Fruit fly (Drosophila melanogaster) whole organism, embryonic: ENCODE measurements around the gene CG9008.

Source experiments
- BEAF-32 ChIP-seq: fragments of 200-800 bp; sonication (Bioruptor generic); optimal IDR thresholded peaks from 3 replicates; lab custom pipeline; 2017; ENCODE audit warnings: missing biosample characterization, missing genetic modification characterization, mild to moderate bottlenecking, moderate library complexity, missing genetic modification reagents
- CG10147 ChIP-seq: fragments of 200-800 bp; sonication (Bioruptor generic); optimal IDR thresholded peaks from 2 replicates; lab custom pipeline; 2019; ENCODE audit warnings: missing biosample characterization, mild to moderate bottlenecking, missing genetic modification characterization, moderate library complexity
- CG10979 ChIP-seq: fragments of 200-800 bp; sonication (Bioruptor generic); optimal IDR thresholded peaks from 2 replicates; lab custom pipeline; 2018; ENCODE audit warnings: missing biosample characterization, mild to moderate bottlenecking, missing genetic modification characterization, moderate library complexity
- CG15269 ChIP-seq: fragments of 200-800 bp; sonication (Bioruptor generic); optimal IDR thresholded peaks from 2 replicates; lab custom pipeline; 2018; ENCODE audit warnings: missing biosample characterization, mild to moderate bottlenecking, missing genetic modification characterization, moderate library complexity
- CG15514 ChIP-seq: fragments of 200-800 bp; sonication (Bioruptor generic); optimal IDR thresholded peaks from 3 replicates; lab custom pipeline; 2017; ENCODE audit warnings: missing biosample characterization, missing genetic modification characterization, mild to moderate bottlenecking, moderate library complexity, missing genetic modification reagents
- CG17361 ChIP-seq: fragments of 200-800 bp; sonication (Bioruptor generic); IDR thresholded peaks from 3 replicates; pipeline ENCODE4 v1.3.6; 2022; ENCODE audit warnings: missing biosample characterization, missing genetic modification characterization
- CG17568 ChIP-seq: fragments of 200-800 bp; sonication (Bioruptor generic); optimal IDR thresholded peaks from 2 replicates; lab custom pipeline; 2018; ENCODE audit warnings: missing biosample characterization, mild to moderate bottlenecking, missing genetic modification characterization, moderate library complexity
- CG18262 ChIP-seq: fragments of 200-800 bp; optimal IDR thresholded peaks from 3 replicates; lab custom pipeline; 2019; ENCODE audit warnings: missing biosample characterization, mild to moderate bottlenecking, missing genetic modification characterization, moderate library complexity
- CG18764 ChIP-seq: fragments of 200-800 bp; sonication (Bioruptor generic); optimal IDR thresholded peaks from 3 replicates; lab custom pipeline; 2016; ENCODE audit warnings: missing biosample characterization, missing genetic modification characterization
- CG4617 ChIP-seq: fragments of 200-800 bp; sonication (Bioruptor generic); optimal IDR thresholded peaks from 3 replicates; lab custom pipeline; 2016; ENCODE audit warnings: missing biosample characterization, missing genetic modification characterization, borderline replicate concordance
- CG5953 ChIP-seq: fragments of 200-800 bp; sonication (Bioruptor generic); IDR thresholded peaks from 2 replicates; pipeline ENCODE4 v1.3.6; 2022; ENCODE audit warnings: missing biosample characterization, missing genetic modification characterization
- CG6175 ChIP-seq: fragments of 200-800 bp; sonication (Bioruptor generic); IDR thresholded peaks from 3 replicates; pipeline ENCODE4 v1.3.6; 2022; ENCODE audit warnings: missing biosample characterization, missing genetic modification characterization
- CG6765 ChIP-seq: fragments of 200-800 bp; sonication (Bioruptor generic); optimal IDR thresholded peaks from 3 replicates; lab custom pipeline; 2017; ENCODE audit warnings: missing biosample characterization, mild to moderate bottlenecking, missing genetic modification characterization
- CG7372 ChIP-seq: fragments of 200-800 bp; sonication (Bioruptor generic); IDR thresholded peaks from 2 replicates; pipeline ENCODE4 v1.3.6; 2022; ENCODE audit warnings: missing biosample characterization, missing genetic modification characterization
- CG8281 ChIP-seq: fragments of 200-800 bp; sonication (Bioruptor generic); optimal IDR thresholded peaks from 2 replicates; lab custom pipeline; 2018; ENCODE audit warnings: missing biosample characterization, mild to moderate bottlenecking, missing genetic modification characterization, moderate library complexity
- CG8924 ChIP-seq: fragments of 200-800 bp; optimal IDR thresholded peaks from 3 replicates; lab custom pipeline; 2019; ENCODE audit warnings: missing biosample characterization, mild to moderate bottlenecking, missing genetic modification characterization, moderate library complexity
- CG9215 ChIP-seq: fragments of 200-800 bp; sonication (Bioruptor generic); IDR thresholded peaks from 2 replicates; pipeline ENCODE4 v1.3.6; 2022; ENCODE audit warnings: missing biosample characterization, missing genetic modification characterization
- CHES-1-like ChIP-seq: fragments of 200-800 bp; sonication (Bioruptor generic); optimal IDR thresholded peaks from 2 replicates; lab custom pipeline; 2016; ENCODE audit warnings: missing biosample characterization, missing genetic modification characterization
- CkIIα-i1 ChIP-seq: fragments of 200-800 bp; sonication (Bioruptor generic); IDR thresholded peaks from 2 replicates; pipeline ENCODE4 v1.3.6; 2022; ENCODE audit warnings: missing biosample characterization, missing genetic modification characterization
- Deaf1 ChIP-seq: fragments of 200-800 bp; optimal IDR thresholded peaks from 3 replicates; lab custom pipeline; 2019; ENCODE audit warnings: missing biosample characterization, mild to moderate bottlenecking, missing genetic modification characterization, moderate library complexity
- Dek ChIP-seq: fragments of 200-800 bp; sonication (Bioruptor generic); optimal IDR thresholded peaks from 3 replicates; lab custom pipeline; 2019; ENCODE audit warnings: missing biosample characterization, mild to moderate bottlenecking, missing genetic modification characterization, moderate library complexity
- Ets65A ChIP-seq: fragments of 200-800 bp; sonication (Bioruptor generic); peaks from one replicate; lab custom pipeline; 2016; ENCODE audit warnings: missing biosample characterization, missing genetic modification characterization
- Ets97D ChIP-seq: fragments of 200-800 bp; sonication (Bioruptor generic); optimal IDR thresholded peaks from 3 replicates; lab custom pipeline; 2016; ENCODE audit warnings: missing biosample characterization, missing genetic modification characterization
- Fer2 ChIP-seq: fragments of 200-800 bp; sonication (Bioruptor generic); optimal IDR thresholded peaks from 2 replicates; lab custom pipeline; 2018; ENCODE audit warnings: missing biosample characterization, mild to moderate bottlenecking, missing genetic modification characterization, moderate library complexity
- GATAe ChIP-seq: fragments of 200-800 bp; sonication (Bioruptor generic); conservative IDR thresholded peaks from 2 replicates; pipeline ENCODE4 v1.3.6; 2022; ENCODE audit warnings: missing biosample characterization, missing genetic modification characterization
- H15 ChIP-seq: fragments of 200-800 bp; sonication (Bioruptor generic); IDR thresholded peaks from 3 replicates; pipeline ENCODE4 v1.3.6; 2022; ENCODE audit warnings: missing biosample characterization, missing genetic modification characterization
- Lhr ChIP-seq: fragments of 200-800 bp; sonication (Bioruptor generic); optimal IDR thresholded peaks from 3 replicates; lab custom pipeline; 2017; ENCODE audit warnings: mild to moderate bottlenecking, missing biosample characterization, missing genetic modification reagents, missing genetic modification characterization
- MTF-1 ChIP-seq: fragments of 200-800 bp; sonication (Bioruptor generic); optimal IDR thresholded peaks from 2 replicates; lab custom pipeline; 2018; ENCODE audit warnings: missing biosample characterization, mild to moderate bottlenecking, missing genetic modification characterization, borderline replicate concordance
- Max ChIP-seq: fragments of 200-800 bp; sonication (Bioruptor generic); optimal IDR thresholded peaks from 2 replicates; lab custom pipeline; 2016; ENCODE audit warnings: missing biosample characterization, mild to moderate bottlenecking, missing genetic modification characterization
- Myb ChIP-seq: fragments of 200-800 bp; sonication (Bioruptor generic); optimal IDR thresholded peaks from 2 replicates; lab custom pipeline; 2016; ENCODE audit warnings: missing biosample characterization, missing genetic modification characterization
- Opbp ChIP-seq: fragments of 200-800 bp; sonication (Bioruptor generic); IDR thresholded peaks from 3 replicates; pipeline ENCODE4 v1.3.6; 2022; ENCODE audit warnings: missing biosample characterization, missing genetic modification characterization; ENCODE audit not compliant: partially characterized antibody
- Pdp1 ChIP-seq, 2 experiments: fragments of 200-800 bp; sonication (Bioruptor generic); optimal IDR thresholded peaks; 3 replicates each; lab custom pipeline; 2016; ENCODE audit warnings: missing biosample characterization in 2 of 2, missing genetic modification characterization in 2 of 2, mild to moderate bottlenecking in 1 of 2, moderate library complexity in 1 of 2
- Poxn ChIP-seq: fragments of 200-800 bp; sonication (Bioruptor generic); IDR thresholded peaks from 2 replicates; pipeline ENCODE4 v1.3.6; 2022; ENCODE audit warnings: missing biosample characterization, missing genetic modification characterization
- Ravus ChIP-seq: fragments of 200-800 bp; sonication (Bioruptor generic); IDR thresholded peaks from 2 replicates; pipeline ENCODE4 v1.3.6; 2022; ENCODE audit warnings: missing biosample characterization, missing genetic modification characterization
- Side ChIP-seq: fragments of 200-800 bp; sonication (Bioruptor generic); optimal IDR thresholded peaks from 2 replicates; lab custom pipeline; 2016; ENCODE audit warnings: missing biosample characterization, missing genetic modification characterization
- chm ChIP-seq: fragments of 200-800 bp; sonication (Bioruptor generic); IDR thresholded peaks from 2 replicates; pipeline ENCODE4 v1.3.6; 2022; ENCODE audit warnings: missing biosample characterization, missing genetic modification characterization
- dm ChIP-seq: fragments of 200-800 bp; sonication (Bioruptor generic); optimal IDR thresholded peaks from 3 replicates; lab custom pipeline; 2016; ENCODE audit warnings: missing biosample characterization, missing genetic modification characterization
- dmrt11E ChIP-seq: fragments of 200-800 bp; sonication (Bioruptor generic); optimal IDR thresholded peaks from 3 replicates; lab custom pipeline; 2018; ENCODE audit warnings: missing biosample characterization, mild to moderate bottlenecking, missing genetic modification characterization, moderate library complexity
- gcm ChIP-seq: fragments of 200-800 bp; sonication (Bioruptor generic); optimal IDR thresholded peaks from 2 replicates; lab custom pipeline; 2019; ENCODE audit warnings: missing biosample characterization, mild to moderate bottlenecking, missing genetic modification characterization, moderate library complexity
- gsb-n ChIP-seq: fragments of 200-800 bp; sonication (Bioruptor generic); optimal IDR thresholded peaks from 3 replicates; lab custom pipeline; 2018; ENCODE audit warnings: missing biosample characterization, mild to moderate bottlenecking, missing genetic modification characterization
- kni ChIP-seq: fragments of 200-800 bp; sonication (Bioruptor generic); optimal IDR thresholded peaks from 3 replicates; lab custom pipeline; 2017; ENCODE audit warnings: mild to moderate bottlenecking, missing biosample characterization, missing genetic modification reagents, missing genetic modification characterization
- phol ChIP-seq: fragments of 200-800 bp; sonication (Bioruptor generic); optimal IDR thresholded peaks from 3 replicates; lab custom pipeline; 2018; ENCODE audit warnings: missing biosample characterization, mild to moderate bottlenecking, missing genetic modification characterization, moderate library complexity
- pnt ChIP-seq: fragments of 200-800 bp; sonication (Bioruptor generic); optimal IDR thresholded peaks from 3 replicates; lab custom pipeline; 2016; ENCODE audit warnings: missing biosample characterization, missing genetic modification characterization
- pzg ChIP-seq: fragments of 200-800 bp; sonication (Bioruptor generic); optimal IDR thresholded peaks from 3 replicates; lab custom pipeline; 2018; ENCODE audit warnings: missing biosample characterization, mild to moderate bottlenecking, missing genetic modification characterization, moderate library complexity
- sna ChIP-seq: fragments of 200-800 bp; sonication (Bioruptor generic); IDR thresholded peaks from 2 replicates; pipeline ENCODE4 v1.3.6; 2022; ENCODE audit warnings: missing biosample characterization, missing genetic modification characterization; ENCODE audit not compliant: partially characterized antibody
- sob ChIP-seq: fragments of 200-800 bp; sonication (Bioruptor generic); IDR thresholded peaks from 2 replicates; pipeline ENCODE4 v1.3.6; 2022; ENCODE audit warnings: missing biosample characterization, missing genetic modification characterization
- stwl ChIP-seq: fragments of 200-800 bp; sonication (Bioruptor generic); optimal IDR thresholded peaks from 3 replicates; lab custom pipeline; 2018; ENCODE audit warnings: missing biosample characterization, mild to moderate bottlenecking, missing genetic modification characterization, moderate library complexity
- tio ChIP-seq: fragments of 200-800 bp; sonication (Bioruptor generic); optimal IDR thresholded peaks from 2 replicates; lab custom pipeline; 2017; ENCODE audit warnings: missing biosample characterization, missing genetic modification characterization, inconsistent platforms
- usp ChIP-seq: fragments of >200 bp; optimal IDR thresholded peaks from 2 replicates; lab custom pipeline; 2017; ENCODE audit warnings: missing biosample characterization, missing genetic modification characterization
- zfh1 ChIP-seq: fragments of 200-800 bp; sonication (Bioruptor generic); IDR thresholded peaks from 3 replicates; pipeline ENCODE4 v1.3.6; 2022; ENCODE audit warnings: missing biosample characterization, missing genetic modification characterization

The CG9008 gene

DNA sequence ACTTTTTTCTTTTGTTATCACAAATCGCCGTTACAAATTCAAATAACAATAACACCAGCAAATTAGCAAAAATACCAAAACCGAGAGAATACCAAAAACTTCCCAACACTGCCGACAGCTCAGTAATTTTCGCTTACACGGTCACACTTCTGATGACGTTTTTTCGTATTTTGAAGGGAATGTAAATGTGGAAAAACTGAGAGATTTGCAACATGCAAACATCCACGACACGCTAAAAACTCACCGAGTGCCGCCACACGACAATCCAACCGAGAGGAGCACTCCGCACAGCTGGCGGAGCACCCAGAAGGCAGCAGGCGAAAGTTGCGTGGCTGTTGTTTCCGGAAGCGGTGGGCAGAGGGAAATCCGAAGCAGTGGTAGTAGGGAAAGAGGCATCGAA, 13.4 kb upstream of the CG9008 start, which contains the start of gene Sec71 (continued):
- TF ChIP-seq CG18764 (GFP tag; lab: Kevin White, UChicago) (no peak), phol (tag; lab: Kevin White, UChicago) (peak; percentile 21), CG4617 (GFP tag; lab: Kevin White, UChicago) (peak; percentile 86), Max (GFP tag; lab: Kevin White, UChicago) (no peak), Side (GFP tag; lab: Kevin White, UChicago) (no peak), Poxn (GFP tag; lab: Robert Waterston, UW) (no peak), CG15269 (tag; lab: Kevin White, UChicago) (no peak), Ets65A (GFP tag; lab: Kevin White, UChicago) (peak; percentile 90), Dek (tag; lab: Kevin White, UChicago) (no peak), CG17568 (GFP tag; lab: Kevin White, UChicago) (no peak), Deaf1 (tag; lab: Kevin White, UChicago) (no peak), CG9215 (GFP tag; lab: Robert Waterston, UW) (no peak), pnt (no peak), CG10147 (GFP tag; lab: Kevin White, UChicago) (no peak), CG18262 (tag; lab: Kevin White, UChicago) (no peak), CG8281 (tag; lab: Kevin White, UChicago) (no peak), CG15514 (GFP tag; lab: Kevin White, UChicago) (no peak), Ravus (GFP tag; lab: Robert Waterston, UW) (no peak), sna (GFP tag; lab: Robert Waterston, UW) (no peak), Opbp (GFP tag; lab: Robert Waterston, UW) (0 out of 3 replicates have a peak, but pooled peaks have one; percentile 33), CG10979 (tag; lab: Kevin White, UChicago) (no peak), zfh1 (GFP tag; lab: Robert Waterston, UW) (no peak), CkIIα-i1 (GFP tag; lab: Robert Waterston, UW) (no peak), chm (GFP tag; lab: Robert Waterston, UW) (no peak), MTF-1 (no peak), CHES-1-like (peak; percentile 15), Myb (GFP tag; lab: Kevin White, UChicago) (peak; percentile 98)

DNA sequence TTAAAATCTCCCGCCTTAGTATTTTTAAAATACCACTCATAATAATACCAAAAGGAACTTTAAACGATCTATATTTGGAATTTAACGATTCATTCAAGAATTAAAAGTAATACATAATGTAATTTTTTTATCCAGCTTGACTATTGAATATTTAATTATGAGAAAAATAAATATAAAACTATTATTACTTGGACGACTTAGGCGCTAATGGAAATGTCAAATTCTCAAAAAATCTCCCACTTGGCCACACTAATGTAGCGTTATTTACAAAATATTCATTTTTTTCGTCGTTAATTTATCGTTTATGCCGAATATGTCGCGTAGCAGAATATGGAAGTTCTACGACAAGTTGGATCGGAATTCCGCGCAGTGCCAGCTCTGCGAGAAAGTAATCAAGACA, 10.8 kb upstream of the CG9008 start, which contains the start of gene CG16863:
Gene CG16863 (plus strand): TSS at position 245 of the 400 bp plus-strand sequence.
- no peak for TF ChIP-seq dm
- no peak for TF ChIP-seq dmrt11E (tag; lab: Kevin White, UChicago)
- TF ChIP-seq tio: no peak
- no peak for TF ChIP-seq CG8924
- TF ChIP-seq H15 (GFP tag; lab: Robert Waterston, UW): no peak
- TF ChIP-seq gcm (GFP tag; lab: Kevin White, UChicago): no peak
- TF ChIP-seq CG6175 (GFP tag; lab: Robert Waterston, UW): no peak
- TF ChIP-seq gsb-n (tag; lab: Kevin White, UChicago): no peak
- no peak for TF ChIP-seq kni
- peak; percentile 47 for TF ChIP-seq stwl
- TF ChIP-seq Lhr: no peak
- no peak for TF ChIP-seq Ets97D (GFP tag; lab: Kevin White, UChicago)
- no peak for TF ChIP-seq GATAe (GFP tag; lab: Robert Waterston, UW)
- peak; percentile 2 for TF ChIP-seq phol (tag; lab: Kevin White, UChicago)
- TF ChIP-seq Ets65A (GFP tag; lab: Kevin White, UChicago): no peak
- peak; percentile 14 for TF ChIP-seq BEAF-32 (GFP tag; lab: Kevin White, UChicago)
- no peak for TF ChIP-seq Ravus (GFP tag; lab: Robert Waterston, UW)
- TF ChIP-seq CG6765 (GFP tag; lab: Kevin White, UChicago): no peak
- no peak for TF ChIP-seq CG5953 (GFP tag; lab: Robert Waterston, UW)
- peak; percentile 28 for TF ChIP-seq pzg (GFP tag; lab: Kevin White, UChicago)
- TF ChIP-seq CG17361 (GFP tag; lab: Robert Waterston, UW): no peak
- no peak for TF ChIP-seq Pdp1 (GFP tag; optimal IDR thresholded peaks at IDR 0.05; lab: Kevin White, UChicago)
- no peak for TF ChIP-seq Fer2 (tag; lab: Kevin White, UChicago)
- no peak for TF ChIP-seq sob (GFP tag; lab: Robert Waterston, UW)
- no peak for TF ChIP-seq CG7372
- no peak for TF ChIP-seq usp
